Worm (Caenorhabditis elegans) whole organism, L4 larva: ENCODE data around the gene R13A1.5.

Experiments used
- D1046.2 ChIP-seq: fragments of 200-800 bp; sonication (Bioruptor generic); IDR thresholded peaks from 2 replicates; pipeline ENCODE4 v1.3.6; 2022; ENCODE audit warnings: missing genetic modification characterization, missing compliant biosample characterization
- F37D6.2 ChIP-seq: sonication (generic microtip); optimal IDR thresholded peaks from 2 replicates; lab custom pipeline; 2016; ENCODE audit warnings: mild to moderate bottlenecking, missing genetic modification characterization, missing compliant biosample characterization
- F44E2.7 ChIP-seq: fragments of 200-800 bp; sonication (Bioruptor generic); IDR thresholded peaks from 2 replicates; pipeline ENCODE4 v2.1.2; 2022; ENCODE audit warnings: missing genetic modification characterization, missing compliant biosample characterization
- F49E8.2 ChIP-seq: sonication (generic microtip); optimal IDR thresholded peaks from 2 replicates; lab custom pipeline; 2016; ENCODE audit warnings: missing compliant biosample characterization, mild to moderate bottlenecking, missing genetic modification characterization, borderline replicate concordance
- R02D3.7 ChIP-seq: fragments of 150-350 bp; sonication (generic microtip); optimal IDR thresholded peaks from 3 replicates; lab custom pipeline; 2014; ENCODE audit warnings: missing biosample characterization, missing genetic modification characterization
- Y48G9A.11 ChIP-seq: fragments of 200-800 bp; sonication (Bioruptor generic); IDR thresholded peaks from 2 replicates; pipeline ENCODE4 v1.3.6; 2022; ENCODE audit warnings: missing genetic modification reagents, missing genetic modification characterization, missing compliant biosample characterization
- ZK337.2 ChIP-seq: fragments of 200-800 bp; sonication (Bioruptor generic); IDR thresholded peaks from 2 replicates; pipeline ENCODE4 v1.3.6; 2022; ENCODE audit warnings: missing genetic modification reagents, missing genetic modification characterization, missing compliant biosample characterization
- ZK546.5 ChIP-seq, 2 experiments: sonication (generic microtip); optimal IDR thresholded peaks; 2 replicates each; lab custom pipeline; 2017; ENCODE audit warnings: missing biosample characterization in 2 of 2, missing genetic modification characterization in 2 of 2
- aha-1 ChIP-seq: fragments of 150-350 bp; peaks from one replicate; lab custom pipeline; 2014; ENCODE audit warnings: missing biosample characterization, missing genetic modification characterization
- aly-2 ChIP-seq: sonication (generic microtip); optimal IDR thresholded peaks from 2 replicates; lab custom pipeline; 2018; ENCODE audit warnings: missing biosample characterization, missing genetic modification characterization
- arid-1 ChIP-seq: fragments of 200-800 bp; sonication (Bioruptor generic); conservative IDR thresholded peaks from 2 replicates; pipeline ENCODE4 v1.3.6; 2022; ENCODE audit warnings: missing genetic modification reagents, missing genetic modification characterization, missing compliant biosample characterization
- ceh-28 ChIP-seq: fragments of 150-350 bp; optimal IDR thresholded peaks from 2 replicates; lab custom pipeline; 2014; ENCODE audit warnings: missing biosample characterization, missing genetic modification reagents, missing genetic modification characterization
- ceh-82 ChIP-seq: sonication (generic microtip); optimal IDR thresholded peaks from 2 replicates; lab custom pipeline; 2017; ENCODE audit warnings: missing biosample characterization, missing genetic modification characterization
- ctbp-1 ChIP-seq: fragments of 200-800 bp; sonication (Bioruptor generic); IDR thresholded peaks from 2 replicates; pipeline ENCODE4 v1.3.6; 2022; ENCODE audit warnings: missing genetic modification reagents, missing genetic modification characterization, missing compliant biosample characterization
- dmd-8 ChIP-seq: fragments of 200-800 bp; sonication (Bioruptor generic); IDR thresholded peaks from 2 replicates; pipeline ENCODE4 v1.3.6; 2022; ENCODE audit warnings: missing genetic modification characterization, missing compliant biosample characterization
- duxl-1 ChIP-seq: sonication (generic microtip); optimal IDR thresholded peaks from 2 replicates; lab custom pipeline; 2016; ENCODE audit warnings: mild to moderate bottlenecking, missing genetic modification characterization, moderate library complexity, missing compliant biosample characterization; ENCODE audit not compliant: poor library complexity
- dve-1 ChIP-seq: sonication (generic microtip); optimal IDR thresholded peaks from 2 replicates; lab custom pipeline; 2017; ENCODE audit warnings: antibody characterized with exemption, mild to moderate bottlenecking, missing genetic modification characterization, missing compliant biosample characterization; ENCODE audit not compliant: insufficient read depth
- egl-43 ChIP-seq: fragments of 200-800 bp; sonication (Bioruptor generic); IDR thresholded peaks from 2 replicates; pipeline ENCODE4 v1.3.6; 2022; ENCODE audit warnings: missing genetic modification reagents, missing genetic modification characterization, missing compliant biosample characterization
- fos-1 ChIP-seq: fragments of 150-350 bp; optimal IDR thresholded peaks from 2 replicates; lab custom pipeline; 2014; ENCODE audit warnings: missing biosample characterization, missing genetic modification characterization
- hlh-30 ChIP-seq: sonication (generic microtip); optimal IDR thresholded peaks from 2 replicates; lab custom pipeline; 2017; ENCODE audit warnings: antibody characterized with exemption, mild to moderate bottlenecking, missing genetic modification characterization, missing compliant biosample characterization; ENCODE audit not compliant: insufficient read depth
- jun-1 ChIP-seq: fragments of 150-350 bp; optimal IDR thresholded peaks from 2 replicates; lab custom pipeline; 2014; ENCODE audit warnings: missing biosample characterization, missing genetic modification reagents, missing genetic modification characterization
- lim-7 ChIP-seq: fragments of 200-800 bp; sonication (Bioruptor generic); IDR thresholded peaks from 2 replicates; pipeline ENCODE4 v1.3.6; 2022; ENCODE audit warnings: missing genetic modification characterization, missing compliant biosample characterization
- lin-1 ChIP-seq: fragments of 200-800 bp; sonication (Bioruptor generic); IDR thresholded peaks from 2 replicates; pipeline ENCODE4 v1.3.6; 2022; ENCODE audit warnings: missing genetic modification reagents, missing genetic modification characterization, missing compliant biosample characterization
- lin-13 ChIP-seq: fragments of 150-350 bp; optimal IDR thresholded peaks from 2 replicates; lab custom pipeline; 2014; ENCODE audit warnings: missing biosample characterization, missing genetic modification reagents, missing genetic modification characterization
- lin-38 ChIP-seq: fragments of 200-800 bp; sonication (Bioruptor generic); IDR thresholded peaks from 2 replicates; pipeline ENCODE4 v1.3.6; 2022; ENCODE audit warnings: missing genetic modification reagents, missing genetic modification characterization, missing compliant biosample characterization
- lin-39 ChIP-seq: fragments of 150-350 bp; optimal IDR thresholded peaks from 2 replicates; lab custom pipeline; 2014; ENCODE audit warnings: missing biosample characterization, missing genetic modification reagents, missing genetic modification characterization
- lir-3 ChIP-seq: sonication (generic microtip); optimal IDR thresholded peaks from 2 replicates; lab custom pipeline; 2016; ENCODE audit warnings: mild to moderate bottlenecking, missing genetic modification characterization, missing compliant biosample characterization
- lsy-2 ChIP-seq, 2 experiments: fragments of 150-350 bp in 1 of 2; sonication (generic microtip) in 1 of 2; optimal IDR thresholded peaks; 2 replicates each; lab custom pipeline; 2014 to 2017; ENCODE audit warnings: missing biosample characterization in 2 of 2, missing genetic modification characterization in 2 of 2
- madf-5 ChIP-seq, 2 experiments: fragments of 200-800 bp; sonication (Bioruptor generic); IDR thresholded peaks; 2 replicates each; pipeline ENCODE4 v1.3.6; 2022; ENCODE audit warnings: missing compliant biosample characterization in 2 of 2, missing genetic modification characterization in 2 of 2
- mdl-1 ChIP-seq, 2 experiments: fragments of 150-350 bp in 1 of 2; sonication (generic microtip) in 1 of 2; optimal IDR thresholded peaks; 2 replicates each; lab custom pipeline; 2014 to 2017; ENCODE audit warnings: missing biosample characterization in 2 of 2, missing genetic modification characterization in 2 of 2
- mxl-2 ChIP-seq: fragments of 200-800 bp; sonication (Bioruptor generic); conservative IDR thresholded peaks from 2 replicates; pipeline ENCODE4 v1.3.6; 2022; ENCODE audit warnings: missing genetic modification reagents, missing genetic modification characterization, missing compliant biosample characterization
- nhr-42 ChIP-seq: fragments of 200-800 bp; sonication (Bioruptor generic); IDR thresholded peaks from 2 replicates; pipeline ENCODE4 v1.3.6; 2022; ENCODE audit warnings: missing genetic modification characterization, missing compliant biosample characterization
- pha-4 ChIP-seq, 2 experiments: fragments of 150-350 bp in 1 of 2; fragments of 200-800 bp in 1 of 2; sonication (Bioruptor generic) in 1 of 2; IDR thresholded peaks in 1 of 2; optimal IDR thresholded peaks in 1 of 2; 2 replicates each; pipeline versions ENCODE4 v1.3.6 to Lab custom; 2014 to 2022; ENCODE audit warnings: missing genetic modification characterization in 2 of 2, missing genetic modification reagents in 2 of 2, missing biosample characterization in 1 of 2, missing compliant biosample characterization in 1 of 2
- pqm-1 ChIP-seq: sonication (generic microtip); optimal IDR thresholded peaks from 2 replicates; lab custom pipeline; 2017; ENCODE audit warnings: missing biosample characterization, missing genetic modification characterization
- skn-1 ChIP-seq: fragments of 150-350 bp; optimal IDR thresholded peaks from 2 replicates; lab custom pipeline; 2014; ENCODE audit warnings: missing biosample characterization, missing genetic modification characterization
- snpc-1.2 ChIP-seq: fragments of 200-800 bp; sonication (Bioruptor generic); IDR thresholded peaks from 2 replicates; pipeline ENCODE4 v1.3.6; 2022; ENCODE audit warnings: missing genetic modification reagents, missing genetic modification characterization, missing compliant biosample characterization
- tra-1 ChIP-seq: fragments of 200-800 bp; sonication (Bioruptor generic); IDR thresholded peaks from 2 replicates; pipeline ENCODE4 v1.3.6; 2022; ENCODE audit warnings: missing genetic modification reagents, missing genetic modification characterization, missing compliant biosample characterization
- unc-130 ChIP-seq: sonication (generic microtip); optimal IDR thresholded peaks from 2 replicates; lab custom pipeline; 2016; ENCODE audit warnings: missing genetic modification reagents, missing genetic modification characterization, missing compliant biosample characterization
- unc-39 ChIP-seq: sonication (generic microtip); optimal IDR thresholded peaks from 2 replicates; lab custom pipeline; 2017; ENCODE audit warnings: missing biosample characterization, missing genetic modification characterization
- ztf-11 ChIP-seq: fragments of 150-350 bp; optimal IDR thresholded peaks from 2 replicates; lab custom pipeline; 2014; ENCODE audit warnings: missing biosample characterization, missing genetic modification characterization
- ztf-7 ChIP-seq: fragments of 150-350 bp; optimal IDR thresholded peaks from 2 replicates; lab custom pipeline; 2014; ENCODE audit warnings: missing biosample characterization, missing genetic modification characterization

The R13A1.5 gene

DNA sequence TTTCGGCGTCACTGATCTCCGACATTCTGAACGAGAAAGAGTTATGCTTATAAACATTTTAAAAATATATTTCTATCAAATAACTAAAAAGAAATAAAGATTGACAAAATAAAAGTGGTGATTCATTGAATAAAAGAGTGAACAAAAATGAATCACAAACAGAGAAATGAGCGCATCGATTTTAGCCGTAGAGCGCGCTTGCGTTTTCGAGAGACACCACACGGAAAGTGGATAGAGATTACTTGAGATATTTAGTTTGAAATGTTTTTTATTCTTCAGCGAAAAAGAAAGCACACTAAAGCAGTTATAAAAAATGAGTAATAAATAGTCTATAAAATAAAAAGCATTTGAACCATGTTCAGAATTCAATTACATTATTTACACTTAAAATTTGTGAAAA, 38.6 kb upstream of the R13A1.5 start, which contains the start of gene cap-1 (continued):
- TF ChIP-seq ceh-28 (peak; percentile 43), D1046.2 (GFP tag; lab: Robert Waterston, UW) (no peak), duxl-1 (tag; lab: Kevin White, UChicago) (no peak), arid-1 (GFP tag; lab: Robert Waterston, UW) (no peak), hlh-30 (tag; lab: Kevin White, UChicago) (peak; percentile 36), fos-1 (tag; lab: Kevin White, UChicago) (no peak), unc-130 (peak; percentile 79), mxl-2 (GFP tag; lab: Robert Waterston, UW) (no peak), dve-1 (tag; lab: Kevin White, UChicago) (peak; percentile 86), lin-13 (peak; percentile 67), ztf-11 (no peak), F37D6.2 (tag; lab: Kevin White, UChicago) (no peak), egl-43 (GFP tag; lab: Robert Waterston, UW) (no peak), ztf-7 (tag; lab: Kevin White, UChicago) (no peak), ceh-82 (tag; lab: Kevin White, UChicago) (no peak), ZK546.5 (tag; optimal IDR thresholded peaks at IDR 0.05; lab: Kevin White, UChicago) (no peak), F49E8.2 (tag; lab: Kevin White, UChicago) (no peak), aly-2 (tag; lab: Kevin White, UChicago) (no peak), dmd-8 (GFP tag; lab: Robert Waterston, UW) (no peak), nhr-42 (GFP tag; lab: Robert Waterston, UW) (no peak), pha-4 (GFP tag; IDR thresholded peaks at IDR 0.05; lab: Robert Waterston, UW) (no peak), pha-4 (tag; optimal IDR thresholded peaks at IDR 0.05; lab: Kevin White, UChicago) (peak; percentile 94), F44E2.7 (GFP tag; lab: Robert Waterston, UW) (no peak), lin-1 (no peak), ZK337.2 (no peak), Y48G9A.11 (GFP tag; lab: Robert Waterston, UW) (no peak), unc-39 (no peak), R02D3.7 (tag; lab: Kevin White, UChicago) (no peak)

DNA sequence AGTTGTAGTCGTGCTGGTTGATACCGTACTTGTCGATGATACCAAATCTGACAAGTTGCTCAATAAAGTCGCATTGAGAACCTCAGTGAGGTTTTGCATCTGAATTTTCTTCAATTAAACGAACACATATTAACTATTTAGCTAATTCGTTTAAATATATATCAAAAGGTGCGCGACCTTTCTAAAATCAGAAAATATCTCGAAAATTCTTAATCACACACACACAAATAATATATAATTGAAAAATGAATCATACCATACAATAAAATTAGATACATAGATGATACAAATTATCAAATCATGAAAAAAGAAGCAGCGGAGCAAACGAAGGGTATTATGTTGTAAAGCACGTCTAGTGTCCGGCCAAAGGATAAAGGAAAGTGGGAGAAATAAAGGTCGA, 36.6 kb upstream of the R13A1.5 start, which contains the start of gene D2024.5:
Gene D2024.5, minus strand, starts transcription at position 101 of the 400 bp plus-strand sequence.
- TF ChIP-seq jun-1 (tag; lab: Kevin White, UChicago) (no peak), madf-5 (GFP tag; IDR thresholded peaks at IDR 0.05; lab: Robert Waterston, UW) (no peak), lin-39 (tag; lab: Kevin White, UChicago) (no peak), lim-7 (GFP tag; lab: Robert Waterston, UW) (no peak), aha-1 (tag; lab: Kevin White, UChicago) (no peak), lir-3 (tag; lab: Kevin White, UChicago) (no peak), lin-13 (no peak)
- TF ChIP-seq, all 104 proteins: peak for 0

DNA sequence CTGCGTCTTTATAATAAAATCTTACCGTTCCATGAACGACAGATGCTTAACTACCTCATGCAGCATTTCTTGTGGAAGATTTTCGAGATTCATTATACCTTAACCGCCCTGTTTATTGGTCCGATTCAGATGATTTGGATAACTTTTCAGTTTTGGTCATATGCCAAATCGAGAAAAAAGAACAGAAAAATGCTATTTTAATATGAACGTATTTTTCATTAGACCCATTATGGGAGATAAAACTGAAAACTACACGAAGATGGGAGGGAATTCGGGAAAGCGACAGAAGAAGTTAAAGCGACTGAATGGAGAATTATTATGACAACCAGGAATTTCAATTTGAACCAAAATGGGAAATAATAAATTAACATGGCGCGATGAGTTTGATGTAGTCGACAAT, 35.4 kb upstream of the R13A1.5 start, which contains the start of gene R13A1.10:
Gene R13A1.10, minus strand, starts transcription at position 101 of the 400 bp plus-strand sequence.
- TF ChIP-seq hlh-30 (tag; lab: Kevin White, UChicago) (no peak), lin-38 (GFP tag; lab: Robert Waterston, UW) (peak; percentile 25; the same call in 1 of the 2 replicates), snpc-1.2 (GFP tag; lab: Robert Waterston, UW) (0 out of 2 replicates have a peak, but pooled peaks have one; percentile 17), lsy-2 (tag; optimal IDR thresholded peaks at IDR 0.05; lab: Kevin White, UChicago) (no peak)

DNA sequence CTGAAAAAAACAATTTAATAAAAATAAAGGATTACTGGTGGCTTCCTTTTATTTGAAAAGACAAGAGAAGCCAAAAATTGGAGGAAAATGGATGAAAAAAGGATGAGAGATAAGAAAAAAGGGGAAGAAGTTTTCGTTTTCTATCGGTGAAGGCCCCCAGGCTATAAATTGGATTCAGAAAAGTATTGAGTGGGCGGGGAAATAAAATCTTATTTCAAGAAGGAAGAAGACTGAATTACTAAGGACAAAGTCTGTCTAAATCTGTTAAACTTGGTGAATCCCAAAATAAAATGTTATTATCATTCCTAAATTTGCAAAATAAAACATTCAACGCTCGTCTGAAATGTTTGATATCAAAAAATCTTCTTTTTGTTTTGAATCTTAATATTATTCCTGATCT, 30.4 kb upstream of the R13A1.5 start:
- TF ChIP-seq skn-1 (tag; lab: Kevin White, UChicago) (no peak), ctbp-1 (GFP tag; lab: Robert Waterston, UW) (no peak), tra-1 (no peak), aha-1 (tag; lab: Kevin White, UChicago) (peak; percentile 56), fos-1 (tag; lab: Kevin White, UChicago) (no peak), hlh-30 (tag; lab: Kevin White, UChicago) (no peak), mdl-1 (tag; optimal IDR thresholded peaks at IDR 0.05; lab: Kevin White, UChicago) (no peak), egl-43 (GFP tag; lab: Robert Waterston, UW) (no peak), pqm-1 (tag; lab: Kevin White, UChicago) (no peak)
